Fruit fly (Drosophila melanogaster) whole organism: ENCODE measurements around the gene CG34180.

Source experiments
- pan ChIP-seq: fragments of >200 bp; optimal IDR thresholded peaks from 2 replicates; lab custom pipeline; 2017
- psq ChIP-seq: fragments of >200 bp; optimal IDR thresholded peaks from 2 replicates; lab custom pipeline; 2017

- TF ChIP-seq pan (lab: Kevin White, UChicago) (no peak), psq (lab: Kevin White, UChicago) (no peak)
Measured at dm6 chr2L:6050575-6050974, 9.7 kb upstream of the CG34180 start, which contains the start of gene CG9135.
